Worm (Caenorhabditis elegans): ENCODE measurements around the gene T27A10.6.

Gene T27A10.6

DNA sequence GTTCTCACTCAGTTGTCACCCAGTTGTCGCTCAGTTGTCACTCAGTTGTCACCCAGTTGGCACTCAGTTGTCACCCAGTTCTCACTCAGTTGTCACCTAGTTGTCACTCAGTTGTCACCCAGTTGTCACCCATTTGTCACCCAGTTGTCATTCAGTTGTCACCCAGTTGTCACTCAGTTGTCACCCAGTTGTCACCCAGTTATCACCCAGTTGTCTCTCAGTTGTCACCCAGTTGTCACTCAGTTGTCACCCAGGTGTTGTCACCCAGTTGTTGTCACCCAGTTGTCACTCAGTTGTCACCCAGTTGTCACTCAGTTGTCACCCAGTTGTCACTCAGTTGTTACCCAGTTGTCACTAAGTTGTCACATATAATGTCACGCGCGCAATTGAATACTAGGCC lies 35.4 kb upstream of the T27A10.6 start (continued):
- no peak for TF ChIP-seq lin-38 (GFP tag; IDR thresholded peaks at IDR 0.05)
- TF ChIP-seq ztf-11 (tag; optimal IDR thresholded peaks at IDR 0.05): no peak
- TF ChIP-seq aha-1 (tag): no peak
- no peak for TF ChIP-seq nhr-102 (tag; optimal IDR thresholded peaks at IDR 0.05)
- no peak for TF ChIP-seq ceh-28 (tag; optimal IDR thresholded peaks at IDR 0.05)
- 0 out of 2 replicates have a peak, but pooled peaks have one; percentile 3 for TF ChIP-seq arid-1 (GFP tag; conservative IDR thresholded peaks at IDR 0.05)
- TF ChIP-seq ceh-20 (GFP tag; IDR thresholded peaks at IDR 0.05): no peak
- no peak for TF ChIP-seq F10B5.3 (tag; optimal IDR thresholded peaks at IDR 0.05)
- no peak for TF ChIP-seq pqm-1 (tag; optimal IDR thresholded peaks at IDR 0.05)
- TF ChIP-seq lsy-2 (tag; optimal IDR thresholded peaks at IDR 0.05): no peak
- no peak for TF ChIP-seq zfp-3 (GFP tag; conservative IDR thresholded peaks at IDR 0.05)
- no peak for TF ChIP-seq fkh-10 (GFP tag; optimal IDR thresholded peaks at IDR 0.05)
- TF ChIP-seq Y48G9A.11 (GFP tag; IDR thresholded peaks at IDR 0.05): peak; percentile 56
- peak in 1 of 2 experiments; percentile 56; a peak in 1 of 4 replicates for TF ChIP-seq madf-5 (GFP tag; IDR thresholded peaks at IDR 0.05)
- TF ChIP-seq gei-8 (GFP tag; optimal IDR thresholded peaks at IDR 0.05): no peak
- TF ChIP-seq pha-4 (GFP tag; IDR thresholded peaks at IDR 0.05): no peak
- no peak for TF ChIP-seq pha-4 (tag; optimal IDR thresholded peaks at IDR 0.05)
- TF ChIP-seq skn-1 (tag; optimal IDR thresholded peaks at IDR 0.05): no peak
- 0 out of 2 replicates have a peak, but pooled peaks have one; percentile 20 for TF ChIP-seq dmd-8 (GFP tag; IDR thresholded peaks at IDR 0.05)
- peak; percentile 77; the same call in 1 of the 2 replicates for TF ChIP-seq Y75B8A.6 (GFP tag; IDR thresholded peaks at IDR 0.05)
- no peak for TF ChIP-seq unc-39 (tag; optimal IDR thresholded peaks at IDR 0.05)
- TF ChIP-seq nhr-111 (GFP tag; optimal IDR thresholded peaks at IDR 0.05): no peak
- TF ChIP-seq unc-130 (GFP tag; optimal IDR thresholded peaks at IDR 0.05): no peak
- no peak for TF ChIP-seq rbr-2 (tag; optimal IDR thresholded peaks at IDR 0.05)
- no peak for TF ChIP-seq php-3 (GFP tag; IDR thresholded peaks at IDR 0.05)
- TF ChIP-seq T26A8.4 (GFP tag; IDR thresholded peaks at IDR 0.05): no peak
- TF ChIP-seq aly-2 (tag; optimal IDR thresholded peaks at IDR 0.05): no peak
- TF ChIP-seq lir-3 (tag; optimal IDR thresholded peaks at IDR 0.05): no peak
- no peak for TF ChIP-seq Y105C5A.15 (GFP tag; IDR thresholded peaks at IDR 0.05)
- TF ChIP-seq hmg-1.1 (GFP tag; IDR thresholded peaks at IDR 0.05): no peak
- peak; percentile 13; the same call in 1 of the 2 replicates for TF ChIP-seq snpc-1.2 (GFP tag; IDR thresholded peaks at IDR 0.05)
- peak; percentile 66 for TF ChIP-seq lim-7 (GFP tag; IDR thresholded peaks at IDR 0.05)
- no peak for TF ChIP-seq nhr-48 (tag; optimal IDR thresholded peaks at IDR 0.05)
- TF ChIP-seq ces-1 (GFP tag; optimal IDR thresholded peaks at IDR 0.05): no peak
- no peak for TF ChIP-seq daf-16 (GFP tag; optimal IDR thresholded peaks at IDR 0.05)
- TF ChIP-seq daf-16 (tag; optimal IDR thresholded peaks at IDR 0.05): no peak
- no peak for TF ChIP-seq mep-1 (tag; optimal IDR thresholded peaks at IDR 0.05)
- TF ChIP-seq egl-43 (GFP tag; IDR thresholded peaks at IDR 0.05): no peak
- no peak for TF ChIP-seq ceh-32 (tag; optimal IDR thresholded peaks at IDR 0.05; ENCODE audit: poor library complexity)
- no peak for TF ChIP-seq egl-27 (tag; optimal IDR thresholded peaks at IDR 0.05)
- TF ChIP-seq mdt-29 (GFP tag; IDR thresholded peaks at IDR 0.05): no peak; the same call in 1 of the 2 replicates
- TF ChIP-seq cey-2 (tag; optimal IDR thresholded peaks at IDR 0.05; ENCODE audit: borderline replicate concordance, insufficient read depth): no peak
- TF ChIP-seq daf-8 (GFP tag; IDR thresholded peaks at IDR 0.05): no peak
- no peak for TF ChIP-seq hlh-30 (tag; optimal IDR thresholded peaks at IDR 0.05; ENCODE audit: insufficient read depth)
- 0 out of 2 replicates have a peak, but pooled peaks have one; percentile 11 for TF ChIP-seq ZK337.2 (GFP tag; IDR thresholded peaks at IDR 0.05)
- TF ChIP-seq tra-1 (GFP tag; IDR thresholded peaks at IDR 0.05): no peak
- no peak for TF ChIP-seq nhr-237 (tag; optimal IDR thresholded peaks at IDR 0.05)
- no peak for TF ChIP-seq mdl-1 (tag; optimal IDR thresholded peaks at IDR 0.05)
- TF ChIP-seq daf-12 (tag; optimal IDR thresholded peaks at IDR 0.05): no peak
- no peak for TF ChIP-seq fos-1 (tag; optimal IDR thresholded peaks at IDR 0.05)
- TF ChIP-seq ama-1 (optimal IDR thresholded peaks at IDR 0.05): no peak
- TF ChIP-seq nhr-25 (tag; optimal IDR thresholded peaks at IDR 0.05; ENCODE audit: borderline replicate concordance, insufficient read depth): no peak
